Fruit fly (Drosophila melanogaster) whole organism, prepupa: ENCODE data around the gene Nlp.

Experiments used
- Blimp-1 ChIP-seq: fragments of 200-800 bp; sonication (Bioruptor generic); optimal IDR thresholded peaks from 3 replicates; lab custom pipeline; 2017; ENCODE audit warnings: missing biosample characterization, missing genetic modification characterization, mild to moderate bottlenecking, moderate library complexity, missing genetic modification reagents
- CG10669 ChIP-seq: fragments of 200-800 bp; sonication (Bioruptor generic); optimal IDR thresholded peaks from 3 replicates; lab custom pipeline; 2018; ENCODE audit warnings: missing biosample characterization, mild to moderate bottlenecking, missing genetic modification characterization, moderate library complexity
- CG11294 ChIP-seq: fragments of 200-800 bp; sonication (Bioruptor generic); IDR thresholded peaks from 2 replicates; pipeline ENCODE4 v1.3.6; 2022; ENCODE audit warnings: missing biosample characterization, missing genetic modification characterization
- CG11902 ChIP-seq: fragments of 200-800 bp; sonication (Bioruptor generic); optimal IDR thresholded peaks from 3 replicates; lab custom pipeline; 2016; ENCODE audit warnings: missing biosample characterization, missing genetic modification characterization
- CG15336 ChIP-seq: fragments of 200-800 bp; sonication (Bioruptor generic); IDR thresholded peaks from 2 replicates; pipeline ENCODE4 v1.3.6; 2022; ENCODE audit warnings: missing biosample characterization, missing genetic modification characterization
- CG1621 ChIP-seq: fragments of 200-800 bp; sonication (Bioruptor generic); optimal IDR thresholded peaks from 3 replicates; lab custom pipeline; 2018; ENCODE audit warnings: missing biosample characterization, mild to moderate bottlenecking, missing genetic modification characterization
- CG16779 ChIP-seq: fragments of 200-800 bp; sonication (Bioruptor generic); optimal IDR thresholded peaks from 3 replicates; lab custom pipeline; 2017; ENCODE audit warnings: missing biosample characterization, mild to moderate bottlenecking, missing genetic modification characterization
- CG31627 ChIP-seq: fragments of 200-800 bp; sonication (Bioruptor generic); optimal IDR thresholded peaks from 3 replicates; lab custom pipeline; 2016; ENCODE audit warnings: missing biosample characterization, missing genetic modification characterization
- CG34406 ChIP-seq: fragments of 200-800 bp; sonication (Bioruptor generic); optimal IDR thresholded peaks from 3 replicates; lab custom pipeline; 2016; ENCODE audit warnings: missing biosample characterization, missing genetic modification characterization
- CG3919 ChIP-seq: fragments of 200-800 bp; sonication (Bioruptor generic); optimal IDR thresholded peaks from 3 replicates; lab custom pipeline; 2016; ENCODE audit warnings: missing biosample characterization, missing genetic modification characterization
- CG4318 ChIP-seq: fragments of 200-800 bp; sonication (Bioruptor generic); optimal IDR thresholded peaks from 3 replicates; lab custom pipeline; 2017; ENCODE audit warnings: missing biosample characterization, mild to moderate bottlenecking, missing genetic modification characterization
- CG6163 ChIP-seq: fragments of 200-800 bp; sonication (Bioruptor generic); IDR thresholded peaks from 3 replicates; pipeline ENCODE4 v1.3.6; 2022; ENCODE audit warnings: missing biosample characterization, missing genetic modification characterization
- CG6276 ChIP-seq: fragments of 200-800 bp; sonication (Bioruptor generic); optimal IDR thresholded peaks from 2 replicates; lab custom pipeline; 2017; ENCODE audit warnings: missing biosample characterization, mild to moderate bottlenecking, missing genetic modification characterization
- CG6792 ChIP-seq: fragments of 200-800 bp; sonication (Bioruptor generic); optimal IDR thresholded peaks from 3 replicates; lab custom pipeline; 2016; ENCODE audit warnings: missing biosample characterization, missing genetic modification characterization
- CG6808 ChIP-seq: fragments of 200-800 bp; sonication (Bioruptor generic); optimal IDR thresholded peaks from 3 replicates; lab custom pipeline; 2017; ENCODE audit warnings: missing biosample characterization, missing genetic modification characterization, mild to moderate bottlenecking, moderate library complexity, missing genetic modification reagents
- CG6854 ChIP-seq: fragments of 200-800 bp; sonication (Bioruptor generic); optimal IDR thresholded peaks from 2 replicates; lab custom pipeline; 2017; ENCODE audit warnings: missing biosample characterization, mild to moderate bottlenecking, missing genetic modification characterization
- CG7368 ChIP-seq: fragments of 200-800 bp; sonication (Bioruptor generic); optimal IDR thresholded peaks from 3 replicates; lab custom pipeline; 2016; ENCODE audit warnings: missing biosample characterization, missing genetic modification characterization
- CG8119 ChIP-seq: fragments of 200-800 bp; sonication (Bioruptor generic); IDR thresholded peaks from 3 replicates; pipeline ENCODE4 v1.3.6; 2022; ENCODE audit warnings: missing biosample characterization, missing genetic modification characterization
- CG8319 ChIP-seq: fragments of 200-800 bp; sonication (Bioruptor generic); optimal IDR thresholded peaks from 3 replicates; lab custom pipeline; 2016; ENCODE audit warnings: missing biosample characterization, missing genetic modification characterization
- CG8632 ChIP-seq: fragments of 200-800 bp; sonication (Bioruptor generic); optimal IDR thresholded peaks from 3 replicates; lab custom pipeline; 2016; ENCODE audit warnings: missing biosample characterization, missing genetic modification characterization
- CG9139 ChIP-seq: fragments of 200-800 bp; sonication (Bioruptor generic); optimal IDR thresholded peaks from 3 replicates; lab custom pipeline; 2017; ENCODE audit warnings: missing biosample characterization, mild to moderate bottlenecking, missing genetic modification characterization
- Eip75B ChIP-seq: fragments of 200-800 bp; sonication (Bioruptor generic); optimal IDR thresholded peaks from 3 replicates; lab custom pipeline; 2016; ENCODE audit warnings: missing biosample characterization, missing genetic modification characterization
- Eip78C ChIP-seq: fragments of 200-800 bp; sonication (Bioruptor generic); peaks from one replicate; lab custom pipeline; 2016; ENCODE audit warnings: missing biosample characterization, missing genetic modification characterization
- Ets21C ChIP-seq: fragments of 200-800 bp; sonication (Bioruptor generic); optimal IDR thresholded peaks from 3 replicates; lab custom pipeline; 2016; ENCODE audit warnings: missing biosample characterization, missing genetic modification characterization
- Hr39 ChIP-seq: fragments of 200-800 bp; sonication (Bioruptor generic); optimal IDR thresholded peaks from 2 replicates; lab custom pipeline; 2016; ENCODE audit warnings: missing biosample characterization, missing genetic modification characterization
- Hr4 ChIP-seq: fragments of 200-800 bp; sonication (Bioruptor generic); optimal IDR thresholded peaks from 3 replicates; lab custom pipeline; 2016; ENCODE audit warnings: missing biosample characterization, missing genetic modification characterization
- Lpt ChIP-seq: fragments of 200-800 bp; sonication (Bioruptor generic); optimal IDR thresholded peaks from 3 replicates; lab custom pipeline; 2016; ENCODE audit warnings: missing biosample characterization, missing genetic modification characterization
- Met ChIP-seq: fragments of 200-800 bp; sonication (Bioruptor generic); optimal IDR thresholded peaks from 3 replicates; lab custom pipeline; 2016; ENCODE audit warnings: missing biosample characterization, missing genetic modification characterization
- OdsH ChIP-seq: fragments of 200-800 bp; sonication (Bioruptor generic); optimal IDR thresholded peaks from 3 replicates; lab custom pipeline; 2016; ENCODE audit warnings: missing biosample characterization, missing genetic modification characterization
- acj6 ChIP-seq: fragments of 200-800 bp; sonication (Bioruptor generic); optimal IDR thresholded peaks from 3 replicates; lab custom pipeline; 2016; ENCODE audit warnings: missing biosample characterization, missing genetic modification characterization
- dac ChIP-seq: fragments of 200-800 bp; sonication (Bioruptor generic); optimal IDR thresholded peaks from 2 replicates; lab custom pipeline; 2017; ENCODE audit warnings: missing biosample characterization, mild to moderate bottlenecking, missing genetic modification characterization
- dsx ChIP-seq: fragments of 200-800 bp; optimal IDR thresholded peaks from 3 replicates; lab custom pipeline; 2019; ENCODE audit warnings: missing biosample characterization, mild to moderate bottlenecking, missing genetic modification characterization, moderate library complexity; ENCODE audit not compliant: poor library complexity, severe bottlenecking
- eg ChIP-seq: fragments of 200-800 bp; sonication (Bioruptor generic); IDR thresholded peaks from 3 replicates; pipeline ENCODE4 v1.3.6; 2022; ENCODE audit warnings: missing biosample characterization, missing genetic modification characterization
- esn ChIP-seq: fragments of 200-800 bp; sonication (Bioruptor generic); optimal IDR thresholded peaks from 2 replicates; lab custom pipeline; 2016; ENCODE audit warnings: missing biosample characterization, mild to moderate bottlenecking, missing genetic modification characterization, moderate library complexity
- fd59A ChIP-seq: fragments of 200-800 bp; sonication (Bioruptor generic); optimal IDR thresholded peaks from 2 replicates; lab custom pipeline; 2017; ENCODE audit warnings: missing biosample characterization, mild to moderate bottlenecking, missing genetic modification characterization, missing genetic modification reagents
- fd85E ChIP-seq: fragments of 200-800 bp; sonication (Bioruptor generic); optimal IDR thresholded peaks from 3 replicates; lab custom pipeline; 2016; ENCODE audit warnings: missing biosample characterization, missing genetic modification characterization
- lz ChIP-seq: fragments of 200-800 bp; sonication (Bioruptor generic); optimal IDR thresholded peaks from 3 replicates; lab custom pipeline; 2016; ENCODE audit warnings: missing biosample characterization, missing genetic modification characterization
- net ChIP-seq: fragments of 200-800 bp; sonication (Bioruptor generic); optimal IDR thresholded peaks from 3 replicates; lab custom pipeline; 2016; ENCODE audit warnings: missing biosample characterization, missing genetic modification characterization
- salr ChIP-seq, 2 experiments: fragments of 200-800 bp; sonication (Bioruptor generic); optimal IDR thresholded peaks; 3 replicates each; lab custom pipeline; 2016 to 2018; ENCODE audit warnings: missing biosample characterization in 2 of 2, missing genetic modification characterization in 2 of 2, mild to moderate bottlenecking in 1 of 2
- ss ChIP-seq, 2 experiments: fragments of 200-800 bp; sonication (Bioruptor generic); optimal IDR thresholded peaks; 2 replicates in 1 of 2; 3 replicates in 1 of 2; lab custom pipeline; 2017 to 2018; ENCODE audit warnings: mild to moderate bottlenecking in 2 of 2, missing biosample characterization in 2 of 2, missing genetic modification characterization in 2 of 2, moderate library complexity in 1 of 2
- topi ChIP-seq: fragments of 200-800 bp; sonication (Bioruptor generic); optimal IDR thresholded peaks from 3 replicates; lab custom pipeline; 2016; ENCODE audit warnings: missing biosample characterization, missing genetic modification characterization
- vri ChIP-seq: fragments of 200-800 bp; sonication (Bioruptor generic); optimal IDR thresholded peaks from 3 replicates; lab custom pipeline; 2016; ENCODE audit warnings: missing biosample characterization, mild to moderate bottlenecking, missing genetic modification characterization

Nlp gene

DNA sequence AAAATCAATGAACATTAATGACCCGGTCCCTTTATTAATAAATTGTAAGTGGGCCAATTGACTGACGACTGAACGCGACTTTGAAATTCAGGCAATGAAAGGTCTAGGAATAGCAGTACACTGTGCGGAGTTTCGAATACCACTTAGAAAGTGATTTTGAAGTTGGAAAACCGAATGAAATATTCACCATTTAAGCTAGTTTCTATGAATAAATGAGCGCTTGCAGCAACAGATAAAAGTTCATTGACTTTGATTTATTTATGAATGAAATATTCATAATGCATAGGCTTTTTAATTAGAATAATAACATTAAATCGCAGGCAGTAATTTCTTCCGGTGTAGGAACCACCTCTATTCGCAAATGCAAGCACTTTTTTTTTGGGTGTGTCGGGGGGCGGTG lies 16.4 kb downstream of the Nlp start (continued):
- TF ChIP-seq acj6 (GFP tag; lab: Kevin White, UChicago), result peak; percentile 9
- no peak for TF ChIP-seq Eip75B (GFP tag; lab: Kevin White, UChicago)
- TF ChIP-seq fd85E (GFP tag; lab: Kevin White, UChicago), result no peak
- no peak for TF ChIP-seq CG9139 (GFP tag; lab: Kevin White, UChicago)
- peak; percentile 8 for TF ChIP-seq Hr39 (GFP tag; lab: Kevin White, UChicago)
- peak; percentile 74; the same call in 2 of the 3 replicates for TF ChIP-seq CG6163 (GFP tag; lab: Robert Waterston, UW)
- no peak for TF ChIP-seq CG4318 (GFP tag; lab: Kevin White, UChicago)
- no peak for TF ChIP-seq Hr4 (GFP tag; lab: Kevin White, UChicago)
- TF ChIP-seq net (GFP tag; lab: Kevin White, UChicago), result peak; percentile 33
- TF ChIP-seq Blimp-1 (GFP tag; lab: Kevin White, UChicago), result no peak
- no peak for TF ChIP-seq CG8319
- TF ChIP-seq Lpt (GFP tag; lab: Kevin White, UChicago), result no peak
- TF ChIP-seq vri (GFP tag; lab: Kevin White, UChicago), result no peak
- peak; percentile 72 for TF ChIP-seq CG15336 (GFP tag; lab: Robert Waterston, UW)
- peak; percentile 13 for TF ChIP-seq dac (GFP tag; lab: Kevin White, UChicago)
- no peak for TF ChIP-seq CG11902
- TF ChIP-seq CG1621 (tag; lab: Kevin White, UChicago), result no peak

DNA sequence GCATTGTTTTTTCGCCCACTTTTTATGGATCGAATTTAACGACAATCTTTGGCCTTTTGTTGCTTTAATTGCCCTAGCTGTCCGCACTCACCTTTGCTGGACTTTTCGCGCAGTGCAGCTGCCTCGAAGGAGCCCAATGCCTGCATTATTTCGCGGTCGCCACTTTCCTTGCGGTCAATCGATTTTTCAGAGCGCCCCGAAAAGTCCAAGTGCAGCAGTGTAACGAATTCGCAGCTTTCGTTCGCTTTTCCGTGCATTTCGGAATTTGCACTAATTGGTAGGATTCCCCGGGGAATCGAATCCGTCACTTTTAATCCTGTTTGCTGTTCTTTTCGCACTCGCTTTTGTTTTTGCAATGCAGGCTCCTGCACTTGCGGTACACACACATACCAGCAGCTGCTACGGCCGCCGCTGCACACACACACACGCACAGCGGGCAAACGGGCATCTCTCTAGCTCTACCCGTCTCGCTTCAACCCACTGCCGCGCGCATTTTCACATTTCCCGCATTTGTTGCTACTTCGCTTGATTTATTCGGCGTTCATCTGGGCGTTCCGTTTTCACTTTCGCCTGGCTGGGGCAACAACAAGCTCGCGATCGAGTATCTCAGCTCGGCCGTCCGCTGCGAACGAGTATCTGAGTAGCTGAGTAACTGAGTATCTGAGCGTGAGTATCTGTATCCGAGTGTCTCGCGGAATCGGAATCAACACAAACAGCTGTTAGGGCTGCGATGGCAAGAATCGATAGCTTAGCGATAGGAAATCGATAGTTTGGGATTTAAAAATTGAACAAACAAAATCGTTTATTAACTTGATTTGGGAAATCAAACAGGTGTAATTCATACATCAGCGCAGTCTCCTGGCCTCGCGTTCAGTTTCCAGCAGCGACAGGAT lies 17.2 kb downstream of the Nlp start, which contains the start of gene Mgat2:
TSS of gene Mgat2 (minus strand) at position 663 of the 893 bp plus-strand sequence.
- TF ChIP-seq Lpt (GFP tag; lab: Kevin White, UChicago), result peak; percentile 68
- peak; percentile 99 for TF ChIP-seq Blimp-1 (GFP tag; lab: Kevin White, UChicago)
- peak; percentile 35 for TF ChIP-seq CG10669 (GFP tag; lab: Kevin White, UChicago)
- TF ChIP-seq CG11294 (GFP tag; lab: Robert Waterston, UW), result no peak
- TF ChIP-seq Hr4 (GFP tag; lab: Kevin White, UChicago), result no peak
- TF ChIP-seq vri (GFP tag; lab: Kevin White, UChicago), result no peak
- TF ChIP-seq CG6792, result no peak
- TF ChIP-seq CG16779 (tag; lab: Kevin White, UChicago), result peak; percentile 50
- peak; percentile 74 for TF ChIP-seq CG15336 (GFP tag; lab: Robert Waterston, UW)
- peak; percentile 4 for TF ChIP-seq CG34406 (GFP tag; lab: Kevin White, UChicago)
- peak; percentile 63; the same call in 2 of the 3 replicates for TF ChIP-seq CG8119 (GFP tag; lab: Robert Waterston, UW)
- peak; percentile 10 for TF ChIP-seq topi (GFP tag; lab: Kevin White, UChicago)
- no peak for TF ChIP-seq dac (GFP tag; lab: Kevin White, UChicago)
- peak; percentile 62; the same call in 2 of the 3 replicates for TF ChIP-seq eg (GFP tag; lab: Robert Waterston, UW)
- peak; percentile 54 for TF ChIP-seq esn (GFP tag; lab: Kevin White, UChicago)
- TF ChIP-seq Eip78C (GFP tag; lab: Kevin White, UChicago), result peak; percentile 80
- TF ChIP-seq CG6808 (GFP tag; lab: Kevin White, UChicago), result no peak
- TF ChIP-seq CG8319, result no peak
- no peak for TF ChIP-seq salr (GFP tag; optimal IDR thresholded peaks at IDR 0.05; lab: Kevin White, UChicago)
- peak; percentile 92 for TF ChIP-seq CG6854 (GFP tag; lab: Kevin White, UChicago)
- TF ChIP-seq CG1621 (tag; lab: Kevin White, UChicago), result peak; percentile 42

dm6 chr3R:30022452-30023028 lies 18.0 kb downstream of the Nlp start, which contains the start of the genes RpS28a and Axn:
Gene RpS28a (minus strand): TSS chr3R:30022648.
Gene Axn (plus strand): TSS chr3R:30022842.
- TF ChIP-seq fd59A, result no peak
- TF ChIP-seq CG4318 (GFP tag; lab: Kevin White, UChicago), result no peak
- TF ChIP-seq CG6276 (GFP tag; lab: Kevin White, UChicago), result no peak
- TF ChIP-seq OdsH (GFP tag; lab: Kevin White, UChicago), result no peak
- TF ChIP-seq CG10669 (GFP tag; lab: Kevin White, UChicago), result no peak
- TF ChIP-seq CG11294 (GFP tag; lab: Robert Waterston, UW), result no peak
- TF ChIP-seq ss (GFP tag; optimal IDR thresholded peaks at IDR 0.05; lab: Kevin White, UChicago), result no peak
- TF ChIP-seq Ets21C (GFP tag; lab: Kevin White, UChicago), result no peak
- no peak for TF ChIP-seq CG7368
- no peak for TF ChIP-seq dsx
- no peak for TF ChIP-seq Hr4 (GFP tag; lab: Kevin White, UChicago)
- TF ChIP-seq vri (GFP tag; lab: Kevin White, UChicago), result no peak
- no peak for TF ChIP-seq CG3919 (GFP tag; lab: Kevin White, UChicago)
- TF ChIP-seq Met (GFP tag; lab: Kevin White, UChicago), result no peak
- no peak for TF ChIP-seq dac (GFP tag; lab: Kevin White, UChicago)
- TF ChIP-seq CG8119 (GFP tag; lab: Robert Waterston, UW), result no peak
- TF ChIP-seq lz, result no peak
- no peak for TF ChIP-seq salr (GFP tag; optimal IDR thresholded peaks at IDR 0.05; lab: Kevin White, UChicago)
- TF ChIP-seq Hr39 (GFP tag; lab: Kevin White, UChicago), result peak; percentile 9
- TF ChIP-seq CG31627 (GFP tag; lab: Kevin White, UChicago), result peak; percentile 6
- no peak for TF ChIP-seq CG8632 (GFP tag; lab: Kevin White, UChicago)
- no peak for TF ChIP-seq CG6854 (GFP tag; lab: Kevin White, UChicago)
- no peak for TF ChIP-seq CG11902
